Fruit fly (Drosophila melanogaster) whole organism, embryonic: ENCODE data around the gene mRpS9.

Experiments
- Atf-2 ChIP-seq: fragments of 200-800 bp; sonication (Bioruptor generic); optimal IDR thresholded peaks from 2 replicates; lab custom pipeline; 2016; ENCODE audit warnings: missing biosample characterization, missing genetic modification characterization
- CG10462 ChIP-seq: fragments of 200-800 bp; sonication (Bioruptor generic); optimal IDR thresholded peaks from 2 replicates; lab custom pipeline; 2016; ENCODE audit warnings: missing biosample characterization, missing genetic modification characterization
- CG10565 ChIP-seq: fragments of 200-800 bp; sonication (Bioruptor generic); optimal IDR thresholded peaks from 3 replicates; lab custom pipeline; 2016; ENCODE audit warnings: missing biosample characterization, mild to moderate bottlenecking, missing genetic modification characterization
- CG11093 ChIP-seq: fragments of 200-800 bp; sonication (Bioruptor generic); IDR thresholded peaks from 3 replicates; pipeline ENCODE4 v1.3.6; 2022; ENCODE audit warnings: missing biosample characterization, missing genetic modification characterization
- CG11723 ChIP-seq: fragments of 200-800 bp; sonication (Bioruptor generic); optimal IDR thresholded peaks from 2 replicates; lab custom pipeline; 2017; ENCODE audit warnings: missing biosample characterization, mild to moderate bottlenecking, missing genetic modification characterization
- CG12104 ChIP-seq: fragments of 200-800 bp; sonication (Bioruptor generic); optimal IDR thresholded peaks from 3 replicates; lab custom pipeline; 2016; ENCODE audit warnings: missing biosample characterization, missing genetic modification characterization
- CG15269 ChIP-seq: fragments of 200-800 bp; sonication (Bioruptor generic); optimal IDR thresholded peaks from 2 replicates; lab custom pipeline; 2018; ENCODE audit warnings: missing biosample characterization, mild to moderate bottlenecking, missing genetic modification characterization, moderate library complexity
- CG15696 ChIP-seq: fragments of 200-800 bp; sonication (Bioruptor generic); optimal IDR thresholded peaks from 2 replicates; lab custom pipeline; 2019; ENCODE audit warnings: missing biosample characterization, mild to moderate bottlenecking, missing genetic modification characterization, moderate library complexity
- CG17359 ChIP-seq: fragments of 200-800 bp; sonication (Bioruptor generic); optimal IDR thresholded peaks from 3 replicates; lab custom pipeline; 2018; ENCODE audit warnings: missing biosample characterization, mild to moderate bottlenecking, missing genetic modification characterization, moderate library complexity
- CG3065 ChIP-seq: fragments of 200-800 bp; sonication (Bioruptor generic); optimal IDR thresholded peaks from 2 replicates; lab custom pipeline; 2016; ENCODE audit warnings: missing biosample characterization, missing genetic modification characterization
- CG31224 ChIP-seq: fragments of 200-800 bp; sonication (Bioruptor generic); IDR thresholded peaks from 2 replicates; pipeline ENCODE4 v1.3.6; 2022; ENCODE audit warnings: missing biosample characterization, missing genetic modification characterization
- CG43689 ChIP-seq: fragments of 200-800 bp; sonication (Bioruptor generic); IDR thresholded peaks from 2 replicates; pipeline ENCODE4 v1.3.6; 2022; ENCODE audit warnings: missing biosample characterization, missing genetic modification characterization
- CG4424 ChIP-seq: fragments of 200-800 bp; sonication (Bioruptor generic); optimal IDR thresholded peaks from 3 replicates; lab custom pipeline; 2016; ENCODE audit warnings: missing biosample characterization, missing genetic modification characterization
- CG7357 ChIP-seq: fragments of 200-800 bp; sonication (Bioruptor generic); IDR thresholded peaks from 3 replicates; pipeline ENCODE4 v1.3.6; 2022; ENCODE audit warnings: missing biosample characterization, missing genetic modification characterization
- CG7745 ChIP-seq: fragments of 200-800 bp; sonication (Bioruptor generic); optimal IDR thresholded peaks from 2 replicates; lab custom pipeline; 2018; ENCODE audit warnings: missing biosample characterization, mild to moderate bottlenecking, missing genetic modification characterization, moderate library complexity
- CG8281 ChIP-seq: fragments of 200-800 bp; sonication (Bioruptor generic); optimal IDR thresholded peaks from 2 replicates; lab custom pipeline; 2018; ENCODE audit warnings: missing biosample characterization, mild to moderate bottlenecking, missing genetic modification characterization, moderate library complexity
- CG8359 ChIP-seq: fragments of 200-800 bp; sonication (Bioruptor generic); optimal IDR thresholded peaks from 2 replicates; lab custom pipeline; 2017; ENCODE audit warnings: missing biosample characterization, mild to moderate bottlenecking, missing genetic modification characterization, borderline replicate concordance
- CG9609 ChIP-seq: fragments of 200-800 bp; sonication (Bioruptor generic); optimal IDR thresholded peaks from 3 replicates; lab custom pipeline; 2016; ENCODE audit warnings: missing biosample characterization, missing genetic modification characterization
- CG9727 ChIP-seq: fragments of 200-800 bp; sonication (Bioruptor generic); optimal IDR thresholded peaks from 3 replicates; lab custom pipeline; 2017; ENCODE audit warnings: missing biosample characterization, mild to moderate bottlenecking, missing genetic modification characterization
- Doc3 ChIP-seq: fragments of 200-800 bp; sonication (Bioruptor generic); IDR thresholded peaks from 3 replicates; pipeline ENCODE4 v1.3.6; 2022; ENCODE audit warnings: missing biosample characterization, missing genetic modification characterization; ENCODE audit not compliant: partially characterized antibody
- Eip74EF ChIP-seq, 2 experiments: fragments of 200-800 bp in 1 of 2; fragments of >200 bp in 1 of 2; sonication (Bioruptor generic) in 1 of 2; optimal IDR thresholded peaks; 2 replicates each; lab custom pipeline; 2017 to 2019; ENCODE audit warnings: missing biosample characterization in 2 of 2, missing genetic modification characterization in 2 of 2, mild to moderate bottlenecking in 1 of 2, moderate library complexity in 1 of 2
- Gsc ChIP-seq: fragments of 200-800 bp; sonication (Bioruptor generic); IDR thresholded peaks from 2 replicates; pipeline ENCODE4 v1.3.6; 2022; ENCODE audit warnings: missing biosample characterization, missing genetic modification characterization
- HLH54F ChIP-seq: fragments of 200-800 bp; sonication (Bioruptor generic); optimal IDR thresholded peaks from 3 replicates; lab custom pipeline; 2016; ENCODE audit warnings: missing biosample characterization, missing genetic modification characterization
- Hr78 ChIP-seq, 2 experiments: fragments of 200-800 bp in 1 of 2; fragments of >200 bp in 1 of 2; sonication (Bioruptor generic) in 1 of 2; optimal IDR thresholded peaks; 2 replicates each; lab custom pipeline; 2017 to 2019; ENCODE audit warnings: missing biosample characterization in 2 of 2, missing genetic modification characterization in 2 of 2, mild to moderate bottlenecking in 1 of 2, moderate library complexity in 1 of 2
- NfI ChIP-seq: fragments of 200-800 bp; sonication (Bioruptor generic); optimal IDR thresholded peaks from 3 replicates; lab custom pipeline; 2018; ENCODE audit warnings: missing biosample characterization, mild to moderate bottlenecking, missing genetic modification characterization, moderate library complexity
- PHDP ChIP-seq: fragments of 200-800 bp; sonication (Bioruptor generic); optimal IDR thresholded peaks from 3 replicates; lab custom pipeline; 2018; ENCODE audit warnings: missing biosample characterization, mild to moderate bottlenecking, missing genetic modification characterization, moderate library complexity
- YL-1 ChIP-seq: fragments of 200-800 bp; sonication (Bioruptor generic); optimal IDR thresholded peaks from 3 replicates; lab custom pipeline; 2017; ENCODE audit warnings: missing biosample characterization, mild to moderate bottlenecking, missing genetic modification characterization
- ato ChIP-seq: fragments of 200-800 bp; sonication (Bioruptor generic); IDR thresholded peaks from 2 replicates; pipeline ENCODE4 v1.3.6; 2022; ENCODE audit warnings: missing biosample characterization, missing genetic modification characterization; ENCODE audit not compliant: partially characterized antibody
- bcd ChIP-seq: fragments of 200-800 bp; sonication (Bioruptor generic); optimal IDR thresholded peaks from 2 replicates; lab custom pipeline; 2017; ENCODE audit warnings: missing biosample characterization, mild to moderate bottlenecking, missing genetic modification characterization
- br ChIP-seq: fragments of >200 bp; optimal IDR thresholded peaks from 2 replicates; lab custom pipeline; 2017
- bsh ChIP-seq, 2 experiments: fragments of 200-800 bp; sonication (Bioruptor generic); optimal IDR thresholded peaks; 2 replicates each; lab custom pipeline; 2017 to 2018; ENCODE audit warnings: mild to moderate bottlenecking in 2 of 2, missing biosample characterization in 2 of 2, missing genetic modification characterization in 2 of 2, moderate library complexity in 1 of 2
- cato ChIP-seq: fragments of 200-800 bp; sonication (Bioruptor generic); optimal IDR thresholded peaks from 2 replicates; lab custom pipeline; 2016; ENCODE audit warnings: missing biosample characterization, missing genetic modification characterization, borderline replicate concordance
- crc ChIP-seq: fragments of 200-800 bp; sonication (Bioruptor generic); optimal IDR thresholded peaks from 2 replicates; lab custom pipeline; 2016; ENCODE audit warnings: missing biosample characterization, missing genetic modification characterization
- da ChIP-seq: fragments of 200-800 bp; sonication (Bioruptor generic); optimal IDR thresholded peaks from 2 replicates; lab custom pipeline; 2016; ENCODE audit warnings: missing biosample characterization, missing genetic modification characterization
- danr ChIP-seq: fragments of 200-800 bp; sonication (Bioruptor generic); IDR thresholded peaks from 2 replicates; pipeline ENCODE4 v1.3.6; 2022; ENCODE audit warnings: missing biosample characterization, missing genetic modification characterization
- eyg ChIP-seq: fragments of 200-800 bp; sonication (Bioruptor generic); optimal IDR thresholded peaks from 3 replicates; lab custom pipeline; 2016; ENCODE audit warnings: missing biosample characterization, missing genetic modification characterization
- grn ChIP-seq: fragments of 200-800 bp; sonication (Bioruptor generic); optimal IDR thresholded peaks from 3 replicates; lab custom pipeline; 2017; ENCODE audit warnings: missing biosample characterization, missing genetic modification characterization
- ham ChIP-seq: fragments of 200-800 bp; sonication (Bioruptor generic); IDR thresholded peaks from 2 replicates; pipeline ENCODE4 v1.3.6; 2022; ENCODE audit warnings: missing biosample characterization, missing genetic modification characterization
- lmd ChIP-seq: fragments of 200-800 bp; sonication (Bioruptor generic); IDR thresholded peaks from 2 replicates; pipeline ENCODE4 v1.3.6; 2022; ENCODE audit warnings: missing biosample characterization, missing genetic modification characterization
- nerfin-1 ChIP-seq: fragments of 200-800 bp; sonication (Bioruptor generic); optimal IDR thresholded peaks from 3 replicates; lab custom pipeline; 2019; ENCODE audit warnings: missing biosample characterization, mild to moderate bottlenecking, missing genetic modification characterization, moderate library complexity
- pan ChIP-seq, 4 experiments: fragments of >200 bp in 3 of 4; fragments of 200-800 bp in 1 of 4; sonication (Bioruptor generic) in 1 of 4; optimal IDR thresholded peaks in 3 of 4; IDR thresholded peaks in 1 of 4; 2 replicates each; pipeline versions ENCODE4 v1.3.6 to Lab custom; 2017 to 2022; ENCODE audit warnings: missing biosample characterization in 2 of 4, missing genetic modification characterization in 2 of 4, mixed read lengths in 1 of 4
- phol ChIP-seq: fragments of 200-800 bp; sonication (Bioruptor generic); optimal IDR thresholded peaks from 3 replicates; lab custom pipeline; 2018; ENCODE audit warnings: missing biosample characterization, mild to moderate bottlenecking, missing genetic modification characterization, moderate library complexity
- pum ChIP-seq: fragments of 200-800 bp; sonication (Bioruptor generic); optimal IDR thresholded peaks from 2 replicates; lab custom pipeline; 2016; ENCODE audit warnings: missing biosample characterization, missing genetic modification characterization
- sc ChIP-seq, 3 experiments: fragments of >200 bp in 2 of 3; fragments of 200-800 bp in 1 of 3; sonication (Bioruptor generic) in 1 of 3; optimal IDR thresholded peaks; 2 replicates in 2 of 3; 3 replicates in 1 of 3; lab custom pipeline; 2017; ENCODE audit warnings: mild to moderate bottlenecking in 1 of 3, missing biosample characterization in 1 of 3, missing genetic modification characterization in 1 of 3, missing genetic modification reagents in 1 of 3
- sisA ChIP-seq: fragments of 200-800 bp; sonication (Bioruptor generic); IDR thresholded peaks from 2 replicates; pipeline ENCODE4 v1.3.6; 2022; ENCODE audit warnings: missing biosample characterization, missing genetic modification characterization
- stwl ChIP-seq: fragments of 200-800 bp; sonication (Bioruptor generic); optimal IDR thresholded peaks from 3 replicates; lab custom pipeline; 2018; ENCODE audit warnings: missing biosample characterization, mild to moderate bottlenecking, missing genetic modification characterization, moderate library complexity
- tx ChIP-seq: fragments of 200-800 bp; sonication (Bioruptor generic); optimal IDR thresholded peaks from 2 replicates; lab custom pipeline; 2016; ENCODE audit warnings: missing biosample characterization, missing genetic modification characterization
- unpg ChIP-seq: fragments of 200-800 bp; sonication (Bioruptor generic); optimal IDR thresholded peaks from 3 replicates; lab custom pipeline; 2018; ENCODE audit warnings: missing biosample characterization, mild to moderate bottlenecking, missing genetic modification characterization, moderate library complexity
- usp ChIP-seq: fragments of >200 bp; optimal IDR thresholded peaks from 2 replicates; lab custom pipeline; 2017; ENCODE audit warnings: missing biosample characterization, missing genetic modification characterization
- yki ChIP-seq: fragments of >200 bp; optimal IDR thresholded peaks from 3 replicates; lab custom pipeline; 2018

mRpS9 gene

DNA sequence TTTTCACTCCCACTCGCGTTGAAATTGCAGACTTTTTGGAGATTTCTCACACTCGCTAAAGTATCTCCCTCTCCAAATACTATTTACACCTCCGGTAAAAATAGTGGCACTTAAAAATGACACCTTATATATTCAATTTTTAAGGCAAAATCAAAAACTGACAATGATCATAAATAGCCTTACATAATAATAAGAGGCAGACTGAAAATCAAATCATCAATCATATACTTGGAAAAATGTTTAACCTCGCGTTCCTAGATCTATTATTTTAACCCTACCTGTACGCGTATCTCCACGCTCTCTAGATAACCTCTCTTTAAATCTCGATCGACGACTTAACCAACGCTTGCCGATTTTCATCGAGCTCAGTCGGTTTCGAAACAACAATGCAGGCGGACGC is 7.0 kb downstream of the mRpS9 start (continued):
- TF ChIP-seq cato (GFP tag; lab: Kevin White, UChicago) = no peak
- TF ChIP-seq CG10462 (GFP tag; lab: Kevin White, UChicago) = no peak
- no peak for TF ChIP-seq Atf-2 (GFP tag; lab: Kevin White, UChicago)
- no peak for TF ChIP-seq CG7745 (tag; lab: Kevin White, UChicago)
- no peak for TF ChIP-seq CG10565 (GFP tag; lab: Kevin White, UChicago)
- peak; percentile 87 for TF ChIP-seq CG15269 (tag; lab: Kevin White, UChicago)
- TF ChIP-seq CG31224 (GFP tag; lab: Robert Waterston, UW) = peak; percentile 42; the same call in 1 of the 2 replicates
- peak in 1 of 2 experiments; percentile 65 for TF ChIP-seq Eip74EF (GFP tag; optimal IDR thresholded peaks at IDR 0.05; lab: Kevin White, UChicago)
- TF ChIP-seq Doc3 (GFP tag; lab: Robert Waterston, UW) = no peak
- no peak for TF ChIP-seq unpg
- TF ChIP-seq CG9609 (GFP tag; lab: Kevin White, UChicago) = no peak
- TF ChIP-seq CG4424 = no peak
- no peak for TF ChIP-seq sc (optimal IDR thresholded peaks at IDR 0.05; lab: Kevin White, UChicago)
- TF ChIP-seq sc (GFP tag; optimal IDR thresholded peaks at IDR 0.05; lab: Kevin White, UChicago) = no peak
- peak; percentile 40; the same call in 1 of the 2 replicates for TF ChIP-seq danr
- peak; percentile 72; the same call in 1 of the 2 replicates for TF ChIP-seq lmd (GFP tag; lab: Robert Waterston, UW)
- TF ChIP-seq CG11723 (GFP tag; lab: Kevin White, UChicago) = no peak
- peak in 1 of 2 experiments; percentile 73 for TF ChIP-seq bsh (GFP tag; optimal IDR thresholded peaks at IDR 0.05; lab: Kevin White, UChicago)
- peak; percentile 37 for TF ChIP-seq CG12104 (GFP tag; lab: Kevin White, UChicago)
- TF ChIP-seq Gsc (GFP tag; lab: Robert Waterston, UW) = no peak
- TF ChIP-seq CG7357 (GFP tag; lab: Robert Waterston, UW) = peak; percentile 47; the same call in 2 of the 3 replicates
- TF ChIP-seq NfI (GFP tag; lab: Kevin White, UChicago) = no peak
- no peak for TF ChIP-seq ato (GFP tag; lab: Robert Waterston, UW)
- no peak for TF ChIP-seq ham (GFP tag; lab: Robert Waterston, UW)
- peak; percentile 14 for TF ChIP-seq pum (GFP tag; lab: Kevin White, UChicago)
- TF ChIP-seq nerfin-1 (tag; lab: Kevin White, UChicago) = no peak
- peak; percentile 54 for TF ChIP-seq CG43689
- TF ChIP-seq crc (GFP tag; lab: Kevin White, UChicago) = peak; percentile 74
- TF ChIP-seq eyg (GFP tag; lab: Kevin White, UChicago) = peak; percentile 13
- TF ChIP-seq PHDP (tag; lab: Kevin White, UChicago) = no peak
- peak; percentile 40 for TF ChIP-seq HLH54F
- peak; percentile 59 for TF ChIP-seq sisA (GFP tag; lab: Robert Waterston, UW)
- TF ChIP-seq CG17359 (tag; lab: Kevin White, UChicago) = no peak
- no peak for TF ChIP-seq CG8281 (tag; lab: Kevin White, UChicago)
- no peak for TF ChIP-seq CG15696 (tag; lab: Kevin White, UChicago)
- TF ChIP-seq grn (GFP tag; lab: Kevin White, UChicago) = no peak
- no peak for TF ChIP-seq yki
- peak; percentile 39 for TF ChIP-seq phol (tag; lab: Kevin White, UChicago)
- TF ChIP-seq usp (GFP tag; lab: Kevin White, UChicago) = no peak
- no peak for TF ChIP-seq tx (GFP tag; lab: Kevin White, UChicago)
- no peak for TF ChIP-seq CG3065 (GFP tag; lab: Kevin White, UChicago)
- no peak for TF ChIP-seq CG8359 (GFP tag; lab: Kevin White, UChicago)
- TF ChIP-seq CG9727 (GFP tag; lab: Kevin White, UChicago) = no peak
- TF ChIP-seq CG11093 (GFP tag; lab: Robert Waterston, UW) = peak; percentile 50; the same call in 1 of the 3 replicates
- TF ChIP-seq br (lab: Kevin White, UChicago) = no peak
- peak; percentile 69 for TF ChIP-seq bcd (GFP tag; lab: Kevin White, UChicago)
- TF ChIP-seq stwl (tag; lab: Kevin White, UChicago) = no peak
- no peak for TF ChIP-seq pan (optimal IDR thresholded peaks at IDR 0.05; lab: Kevin White, UChicago)
- TF ChIP-seq pan (GFP tag; optimal IDR thresholded peaks at IDR 0.05 in 1 of 2, IDR thresholded peaks at IDR 0.05 in 1 of 2) = peak in 1 of 2 experiments; percentile 82
- TF ChIP-seq YL-1 = no peak
- TF ChIP-seq da (GFP tag; lab: Kevin White, UChicago) = no peak
- TF ChIP-seq Hr78 (GFP tag; optimal IDR thresholded peaks at IDR 0.05; lab: Kevin White, UChicago) = no peak
